Fruit fly (Drosophila melanogaster) whole organism, prepupa: ENCODE results near the gene CG6310.

ENCODE experiments used
- Blimp-1 ChIP-seq: fragments of 200-800 bp; sonication (Bioruptor generic); optimal IDR thresholded peaks from 3 replicates; lab custom pipeline; 2017; ENCODE audit warnings: missing biosample characterization, missing genetic modification characterization, mild to moderate bottlenecking, moderate library complexity, missing genetic modification reagents
- CG10631 ChIP-seq: fragments of 200-800 bp; sonication (Bioruptor generic); optimal IDR thresholded peaks from 2 replicates; lab custom pipeline; 2016; ENCODE audit warnings: missing biosample characterization, missing genetic modification characterization
- CG10669 ChIP-seq: fragments of 200-800 bp; sonication (Bioruptor generic); optimal IDR thresholded peaks from 3 replicates; lab custom pipeline; 2018; ENCODE audit warnings: missing biosample characterization, mild to moderate bottlenecking, missing genetic modification characterization, moderate library complexity
- CG11294 ChIP-seq: fragments of 200-800 bp; sonication (Bioruptor generic); IDR thresholded peaks from 2 replicates; pipeline ENCODE4 v1.3.6; 2022; ENCODE audit warnings: missing biosample characterization, missing genetic modification characterization
- CG15336 ChIP-seq: fragments of 200-800 bp; sonication (Bioruptor generic); IDR thresholded peaks from 2 replicates; pipeline ENCODE4 v1.3.6; 2022; ENCODE audit warnings: missing biosample characterization, missing genetic modification characterization
- CG16779 ChIP-seq: fragments of 200-800 bp; sonication (Bioruptor generic); optimal IDR thresholded peaks from 3 replicates; lab custom pipeline; 2017; ENCODE audit warnings: missing biosample characterization, mild to moderate bottlenecking, missing genetic modification characterization
- CG32006 ChIP-seq: fragments of 200-800 bp; sonication (Bioruptor generic); optimal IDR thresholded peaks from 3 replicates; lab custom pipeline; 2017; ENCODE audit warnings: missing biosample characterization, mild to moderate bottlenecking, missing genetic modification characterization
- CG34406 ChIP-seq: fragments of 200-800 bp; sonication (Bioruptor generic); optimal IDR thresholded peaks from 3 replicates; lab custom pipeline; 2016; ENCODE audit warnings: missing biosample characterization, missing genetic modification characterization
- CG3919 ChIP-seq: fragments of 200-800 bp; sonication (Bioruptor generic); optimal IDR thresholded peaks from 3 replicates; lab custom pipeline; 2016; ENCODE audit warnings: missing biosample characterization, missing genetic modification characterization
- CG4318 ChIP-seq: fragments of 200-800 bp; sonication (Bioruptor generic); optimal IDR thresholded peaks from 3 replicates; lab custom pipeline; 2017; ENCODE audit warnings: missing biosample characterization, mild to moderate bottlenecking, missing genetic modification characterization
- CG6163 ChIP-seq: fragments of 200-800 bp; sonication (Bioruptor generic); IDR thresholded peaks from 3 replicates; pipeline ENCODE4 v1.3.6; 2022; ENCODE audit warnings: missing biosample characterization, missing genetic modification characterization
- CG6276 ChIP-seq: fragments of 200-800 bp; sonication (Bioruptor generic); optimal IDR thresholded peaks from 2 replicates; lab custom pipeline; 2017; ENCODE audit warnings: missing biosample characterization, mild to moderate bottlenecking, missing genetic modification characterization
- CG6792 ChIP-seq: fragments of 200-800 bp; sonication (Bioruptor generic); optimal IDR thresholded peaks from 3 replicates; lab custom pipeline; 2016; ENCODE audit warnings: missing biosample characterization, missing genetic modification characterization
- CG6808 ChIP-seq: fragments of 200-800 bp; sonication (Bioruptor generic); optimal IDR thresholded peaks from 3 replicates; lab custom pipeline; 2017; ENCODE audit warnings: missing biosample characterization, missing genetic modification characterization, mild to moderate bottlenecking, moderate library complexity, missing genetic modification reagents
- CG6854 ChIP-seq: fragments of 200-800 bp; sonication (Bioruptor generic); optimal IDR thresholded peaks from 2 replicates; lab custom pipeline; 2017; ENCODE audit warnings: missing biosample characterization, mild to moderate bottlenecking, missing genetic modification characterization
- CG7368 ChIP-seq: fragments of 200-800 bp; sonication (Bioruptor generic); optimal IDR thresholded peaks from 3 replicates; lab custom pipeline; 2016; ENCODE audit warnings: missing biosample characterization, missing genetic modification characterization
- CG8119 ChIP-seq: fragments of 200-800 bp; sonication (Bioruptor generic); IDR thresholded peaks from 3 replicates; pipeline ENCODE4 v1.3.6; 2022; ENCODE audit warnings: missing biosample characterization, missing genetic modification characterization
- Eip75B ChIP-seq: fragments of 200-800 bp; sonication (Bioruptor generic); optimal IDR thresholded peaks from 3 replicates; lab custom pipeline; 2016; ENCODE audit warnings: missing biosample characterization, missing genetic modification characterization
- Eip78C ChIP-seq: fragments of 200-800 bp; sonication (Bioruptor generic); peaks from one replicate; lab custom pipeline; 2016; ENCODE audit warnings: missing biosample characterization, missing genetic modification characterization
- Eip93F ChIP-seq: fragments of 200-800 bp; sonication (Bioruptor generic); optimal IDR thresholded peaks from 2 replicates; lab custom pipeline; 2016; ENCODE audit warnings: missing biosample characterization, mild to moderate bottlenecking, missing genetic modification characterization
- Ets21C ChIP-seq: fragments of 200-800 bp; sonication (Bioruptor generic); optimal IDR thresholded peaks from 3 replicates; lab custom pipeline; 2016; ENCODE audit warnings: missing biosample characterization, missing genetic modification characterization
- Ets96B ChIP-seq: fragments of 200-800 bp; optimal IDR thresholded peaks from 2 replicates; lab custom pipeline; 2019; ENCODE audit warnings: missing biosample characterization, mild to moderate bottlenecking, missing genetic modification characterization, moderate library complexity
- Gug ChIP-seq: fragments of 200-800 bp; sonication (Bioruptor generic); IDR thresholded peaks from 2 replicates; pipeline ENCODE4 v1.3.6; 2022; ENCODE audit warnings: missing biosample characterization, missing genetic modification characterization
- Hr38 ChIP-seq: sonication (Bioruptor generic); optimal IDR thresholded peaks from 2 replicates; lab custom pipeline; 2016; ENCODE audit warnings: missing biosample characterization, missing genetic modification characterization
- Hr4 ChIP-seq: fragments of 200-800 bp; sonication (Bioruptor generic); optimal IDR thresholded peaks from 3 replicates; lab custom pipeline; 2016; ENCODE audit warnings: missing biosample characterization, missing genetic modification characterization
- Lpt ChIP-seq: fragments of 200-800 bp; sonication (Bioruptor generic); optimal IDR thresholded peaks from 3 replicates; lab custom pipeline; 2016; ENCODE audit warnings: missing biosample characterization, missing genetic modification characterization
- Met ChIP-seq: fragments of 200-800 bp; sonication (Bioruptor generic); optimal IDR thresholded peaks from 3 replicates; lab custom pipeline; 2016; ENCODE audit warnings: missing biosample characterization, missing genetic modification characterization
- OdsH ChIP-seq: fragments of 200-800 bp; sonication (Bioruptor generic); optimal IDR thresholded peaks from 3 replicates; lab custom pipeline; 2016; ENCODE audit warnings: missing biosample characterization, missing genetic modification characterization
- Smox ChIP-seq: fragments of 200-800 bp; sonication (Bioruptor generic); optimal IDR thresholded peaks from 3 replicates; lab custom pipeline; 2016; ENCODE audit warnings: missing biosample characterization, missing genetic modification characterization
- Sox102F ChIP-seq: fragments of 200-800 bp; sonication (Bioruptor generic); optimal IDR thresholded peaks from 2 replicates; lab custom pipeline; 2016; ENCODE audit warnings: missing biosample characterization, mild to moderate bottlenecking, missing genetic modification characterization
- achi ChIP-seq: fragments of 200-800 bp; sonication (Bioruptor generic); optimal IDR thresholded peaks from 3 replicates; lab custom pipeline; 2016; ENCODE audit warnings: missing biosample characterization, missing genetic modification characterization
- acj6 ChIP-seq: fragments of 200-800 bp; sonication (Bioruptor generic); optimal IDR thresholded peaks from 3 replicates; lab custom pipeline; 2016; ENCODE audit warnings: missing biosample characterization, missing genetic modification characterization
- cyc ChIP-seq: fragments of 200-800 bp; sonication (Bioruptor generic); optimal IDR thresholded peaks from 3 replicates; lab custom pipeline; 2016; ENCODE audit warnings: missing biosample characterization, missing genetic modification characterization
- dac ChIP-seq: fragments of 200-800 bp; sonication (Bioruptor generic); optimal IDR thresholded peaks from 2 replicates; lab custom pipeline; 2017; ENCODE audit warnings: missing biosample characterization, mild to moderate bottlenecking, missing genetic modification characterization
- dsx ChIP-seq: fragments of 200-800 bp; optimal IDR thresholded peaks from 3 replicates; lab custom pipeline; 2019; ENCODE audit warnings: missing biosample characterization, mild to moderate bottlenecking, missing genetic modification characterization, moderate library complexity; ENCODE audit not compliant: poor library complexity, severe bottlenecking
- eg ChIP-seq: fragments of 200-800 bp; sonication (Bioruptor generic); IDR thresholded peaks from 3 replicates; pipeline ENCODE4 v1.3.6; 2022; ENCODE audit warnings: missing biosample characterization, missing genetic modification characterization
- esn ChIP-seq: fragments of 200-800 bp; sonication (Bioruptor generic); optimal IDR thresholded peaks from 2 replicates; lab custom pipeline; 2016; ENCODE audit warnings: missing biosample characterization, mild to moderate bottlenecking, missing genetic modification characterization, moderate library complexity
- fd59A ChIP-seq: fragments of 200-800 bp; sonication (Bioruptor generic); optimal IDR thresholded peaks from 2 replicates; lab custom pipeline; 2017; ENCODE audit warnings: missing biosample characterization, mild to moderate bottlenecking, missing genetic modification characterization, missing genetic modification reagents
- lz ChIP-seq: fragments of 200-800 bp; sonication (Bioruptor generic); optimal IDR thresholded peaks from 3 replicates; lab custom pipeline; 2016; ENCODE audit warnings: missing biosample characterization, missing genetic modification characterization
- pdm3 ChIP-seq: fragments of 200-800 bp; sonication (Bioruptor generic); optimal IDR thresholded peaks from 3 replicates; lab custom pipeline; 2016; ENCODE audit warnings: missing biosample characterization, missing genetic modification characterization
- spab ChIP-seq: fragments of 200-800 bp; sonication (Bioruptor generic); optimal IDR thresholded peaks from 2 replicates; lab custom pipeline; 2017; ENCODE audit warnings: missing biosample characterization, mild to moderate bottlenecking, missing genetic modification characterization, missing genetic modification reagents
- ss ChIP-seq, 2 experiments: fragments of 200-800 bp; sonication (Bioruptor generic); optimal IDR thresholded peaks; 2 replicates in 1 of 2; 3 replicates in 1 of 2; lab custom pipeline; 2017 to 2018; ENCODE audit warnings: mild to moderate bottlenecking in 2 of 2, missing biosample characterization in 2 of 2, missing genetic modification characterization in 2 of 2, moderate library complexity in 1 of 2
- vri ChIP-seq: fragments of 200-800 bp; sonication (Bioruptor generic); optimal IDR thresholded peaks from 3 replicates; lab custom pipeline; 2016; ENCODE audit warnings: missing biosample characterization, mild to moderate bottlenecking, missing genetic modification characterization

The CG6310 gene

DNA sequence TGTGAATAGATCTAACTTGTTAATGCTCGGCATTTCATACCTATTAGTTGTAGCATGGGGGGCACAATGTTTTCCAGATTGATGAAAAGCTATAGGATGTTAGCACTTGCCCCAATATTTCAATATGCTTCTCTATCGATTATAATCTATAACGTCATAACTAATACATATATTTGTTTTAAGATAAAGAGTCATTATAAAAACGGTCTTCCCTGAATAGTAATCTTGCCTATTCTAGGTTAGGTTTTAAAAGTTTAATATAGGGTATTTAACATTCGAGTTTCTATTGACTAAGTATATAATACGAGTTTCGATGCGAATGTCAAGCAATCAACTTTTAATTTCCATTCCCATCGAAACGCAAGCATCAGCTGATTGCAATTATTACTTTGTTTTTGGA, 8.5 kb downstream of the CG6310 start, which contains the start of the genes CG6321 and Blos2 (continued):
- TF ChIP-seq lz (GFP tag; lab: Kevin White, UChicago), result peak; percentile 76
- no peak for TF ChIP-seq Eip93F (GFP tag; lab: Kevin White, UChicago)
- TF ChIP-seq cyc (GFP tag; lab: Kevin White, UChicago), result peak; percentile 63
- peak; percentile 52 for TF ChIP-seq CG7368 (GFP tag; lab: Kevin White, UChicago)
- peak; percentile 78 for TF ChIP-seq pdm3 (GFP tag; lab: Kevin White, UChicago)
- peak; percentile 13 for TF ChIP-seq dac (GFP tag; lab: Kevin White, UChicago)
- TF ChIP-seq dsx (GFP tag; lab: Kevin White, UChicago), result peak; percentile 83
- peak; percentile 73 for TF ChIP-seq achi (GFP tag; lab: Kevin White, UChicago)
- peak; percentile 44 for TF ChIP-seq fd59A (GFP tag; lab: Kevin White, UChicago)
- peak; percentile 41; the same call in 1 of the 2 replicates for TF ChIP-seq CG11294
- peak; percentile 9 for TF ChIP-seq Blimp-1 (GFP tag; lab: Kevin White, UChicago)
- peak; percentile 52 to 62 for TF ChIP-seq ss (GFP tag; optimal IDR thresholded peaks at IDR 0.05; lab: Kevin White, UChicago)
- peak; percentile 79 for TF ChIP-seq Met (GFP tag; lab: Kevin White, UChicago)
- peak; percentile 41 for TF ChIP-seq Gug (GFP tag; lab: Robert Waterston, UW)
- peak; percentile 76 for TF ChIP-seq CG6276
- peak; percentile 80 for TF ChIP-seq Hr4
- TF ChIP-seq Sox102F (GFP tag; lab: Kevin White, UChicago), result peak; percentile 66
- TF ChIP-seq Ets21C, result peak; percentile 35
- TF ChIP-seq Hr38 (GFP tag; lab: Kevin White, UChicago), result no peak
- TF ChIP-seq CG8119 (GFP tag; lab: Robert Waterston, UW), result peak; percentile 81; the same call in 2 of the 3 replicates
- TF ChIP-seq eg (GFP tag; lab: Robert Waterston, UW), result no peak; the same call in 1 of the 3 replicates
- TF ChIP-seq CG10631, result peak; percentile 69
- peak; percentile 19 for TF ChIP-seq CG6854 (GFP tag; lab: Kevin White, UChicago)
- TF ChIP-seq vri, result peak; percentile 51
- peak; percentile 85 for TF ChIP-seq esn (GFP tag; lab: Kevin White, UChicago)
- TF ChIP-seq CG34406 (GFP tag; lab: Kevin White, UChicago), result peak; percentile 74
- peak; percentile 66 for TF ChIP-seq CG6808 (GFP tag; lab: Kevin White, UChicago)
- TF ChIP-seq CG6792 (GFP tag; lab: Kevin White, UChicago), result peak; percentile 75
- peak; percentile 75 for TF ChIP-seq Smox (GFP tag; lab: Kevin White, UChicago)

DNA sequence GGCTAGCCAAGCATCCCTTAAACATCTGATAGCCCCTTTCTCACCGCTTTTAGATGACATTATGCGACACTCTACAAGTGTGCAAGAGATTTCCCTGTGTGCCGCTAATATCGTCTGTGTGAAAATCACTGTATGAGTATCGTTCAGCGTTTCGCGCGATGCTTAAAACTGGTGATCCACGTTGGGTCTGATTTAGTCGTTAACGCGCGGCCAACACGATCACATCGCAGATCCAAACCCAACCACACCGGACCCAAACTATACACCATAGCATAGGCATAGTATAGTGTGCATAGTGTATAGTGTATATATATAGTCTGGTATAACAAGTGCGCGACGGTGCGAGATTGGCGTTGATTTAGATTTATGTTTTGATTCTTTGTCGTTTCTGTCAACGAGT, 15.8 kb downstream of the CG6310 start, which contains the start of gene CG7888:
CG7888 (plus strand) TSS at position 193 of the 400 bp plus-strand sequence.
- no peak for TF ChIP-seq CG3919 (GFP tag; lab: Kevin White, UChicago)
- TF ChIP-seq CG15336 (GFP tag; lab: Robert Waterston, UW), result 0 out of 2 replicates have a peak, but pooled peaks have one; percentile 11
- TF ChIP-seq, all 60 proteins: peak for 1

DNA sequence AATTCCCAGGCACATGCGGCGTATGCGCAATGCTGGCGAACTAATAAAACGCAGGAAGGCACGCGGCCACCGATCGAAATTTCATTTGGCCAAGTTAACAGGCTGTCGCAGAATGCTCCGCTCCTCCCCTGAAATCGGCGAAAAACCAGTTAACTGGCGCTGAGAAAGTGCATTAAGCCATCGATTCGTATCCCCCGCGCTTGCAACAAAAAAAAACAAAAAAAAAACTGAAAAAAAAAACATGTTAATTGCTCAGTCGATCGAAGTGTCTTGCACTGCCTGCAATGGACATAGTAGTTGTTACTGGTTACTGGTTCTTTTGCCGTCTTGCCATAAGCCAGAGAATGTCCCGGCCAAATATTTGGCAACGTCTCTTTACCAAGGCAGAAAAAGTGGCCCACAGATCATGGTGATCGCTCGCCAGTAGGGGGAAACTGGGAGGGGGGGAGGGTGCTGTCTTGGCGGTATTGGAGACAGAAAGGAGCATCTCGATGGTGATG, 16.9 kb downstream of the CG6310 start:
- TF ChIP-seq Blimp-1 (GFP tag; lab: Kevin White, UChicago) (no peak), CG3919 (GFP tag; lab: Kevin White, UChicago) (peak; percentile 12), CG4318 (no peak), Met (GFP tag; lab: Kevin White, UChicago) (no peak), CG6808 (GFP tag; lab: Kevin White, UChicago) (no peak), Eip78C (peak; percentile 47), fd59A (GFP tag; lab: Kevin White, UChicago) (no peak), Smox (GFP tag; lab: Kevin White, UChicago) (no peak), acj6 (GFP tag; lab: Kevin White, UChicago) (no peak), Sox102F (GFP tag; lab: Kevin White, UChicago) (no peak), CG16779 (peak; percentile 29), spab (GFP tag; lab: Kevin White, UChicago) (no peak), pdm3 (GFP tag; lab: Kevin White, UChicago) (no peak), CG15336 (GFP tag; lab: Robert Waterston, UW) (peak; percentile 69), Hr4 (no peak), Ets21C (no peak), dac (GFP tag; lab: Kevin White, UChicago) (peak; percentile 17), Eip75B (GFP tag; lab: Kevin White, UChicago) (no peak), eg (GFP tag; lab: Robert Waterston, UW) (peak; percentile 74), CG6276 (peak; percentile 75), CG10669 (no peak), CG11294 (0 out of 2 replicates have a peak, but pooled peaks have one; percentile 7), Ets96B (tag; lab: Kevin White, UChicago) (no peak), CG32006 (GFP tag; lab: Kevin White, UChicago) (peak; percentile 15), OdsH (no peak), CG8119 (GFP tag; lab: Robert Waterston, UW) (peak; percentile 64), lz (GFP tag; lab: Kevin White, UChicago) (no peak), Gug (GFP tag; lab: Robert Waterston, UW) (peak; percentile 24; the same call in 1 of the 2 replicates), Eip93F (GFP tag; lab: Kevin White, UChicago) (no peak), CG6163 (GFP tag; lab: Robert Waterston, UW) (peak; percentile 71; the same call in 2 of the 3 replicates), Lpt (peak; percentile 18)
